Worm (Caenorhabditis elegans) whole organism, L4 larva: ENCODE results near the gene txt-2.

Experiments used
- D1046.2 ChIP-seq: fragments of 200-800 bp; sonication (Bioruptor generic); IDR thresholded peaks from 2 replicates; pipeline ENCODE4 v1.3.6; 2022; ENCODE audit warnings: missing genetic modification characterization, missing compliant biosample characterization
- F26F4.8 ChIP-seq: fragments of 200-800 bp; sonication (Bioruptor generic); conservative IDR thresholded peaks from 2 replicates; pipeline ENCODE4 v1.3.6; 2022; ENCODE audit warnings: missing genetic modification characterization, missing compliant biosample characterization
- T26A8.4 ChIP-seq: fragments of 200-800 bp; sonication (Bioruptor generic); IDR thresholded peaks from 2 replicates; pipeline ENCODE4 v1.3.6; 2022; ENCODE audit warnings: missing genetic modification characterization, missing compliant biosample characterization
- Y105C5A.15 ChIP-seq: fragments of 200-800 bp; sonication (Bioruptor generic); IDR thresholded peaks from 2 replicates; pipeline ENCODE4 v1.3.6; 2022; ENCODE audit warnings: missing genetic modification characterization, missing compliant biosample characterization
- Y75B8A.6 ChIP-seq: fragments of 200-800 bp; sonication (Bioruptor generic); IDR thresholded peaks from 2 replicates; pipeline ENCODE4 v1.3.6; 2022; ENCODE audit warnings: missing genetic modification reagents, missing genetic modification characterization, missing compliant biosample characterization
- ZK337.2 ChIP-seq: fragments of 200-800 bp; sonication (Bioruptor generic); IDR thresholded peaks from 2 replicates; pipeline ENCODE4 v1.3.6; 2022; ENCODE audit warnings: missing genetic modification reagents, missing genetic modification characterization, missing compliant biosample characterization
- aha-1 ChIP-seq: fragments of 150-350 bp; peaks from one replicate; lab custom pipeline; 2014; ENCODE audit warnings: missing biosample characterization, missing genetic modification characterization
- aly-2 ChIP-seq: sonication (generic microtip); optimal IDR thresholded peaks from 2 replicates; lab custom pipeline; 2018; ENCODE audit warnings: missing biosample characterization, missing genetic modification characterization
- ama-1 ChIP-seq: fragments of 150-350 bp; optimal IDR thresholded peaks from 2 replicates; lab custom pipeline; 2014; ENCODE audit warnings: inconsistent platforms, mixed read lengths
- attf-4 ChIP-seq: sonication (generic microtip); optimal IDR thresholded peaks from 3 replicates; lab custom pipeline; 2017; ENCODE audit warnings: missing biosample characterization, missing genetic modification characterization
- ceh-20 ChIP-seq: fragments of 200-800 bp; sonication (Bioruptor generic); IDR thresholded peaks from 2 replicates; pipeline ENCODE4 v1.3.6; 2022; ENCODE audit warnings: missing genetic modification reagents, missing genetic modification characterization, missing compliant biosample characterization
- ceh-32 ChIP-seq: sonication (generic microtip); optimal IDR thresholded peaks from 2 replicates; lab custom pipeline; 2016; ENCODE audit warnings: mild to moderate bottlenecking, missing genetic modification characterization, missing compliant biosample characterization; ENCODE audit not compliant: poor library complexity
- ceh-82 ChIP-seq: sonication (generic microtip); optimal IDR thresholded peaks from 2 replicates; lab custom pipeline; 2017; ENCODE audit warnings: missing biosample characterization, missing genetic modification characterization
- daf-16 ChIP-seq, 3 experiments: sonication (generic microtip); optimal IDR thresholded peaks; 2 replicates each; lab custom pipeline; 2016 to 2017; ENCODE audit warnings: missing genetic modification characterization in 3 of 3, missing genetic modification reagents in 3 of 3, mild to moderate bottlenecking in 2 of 3, missing compliant biosample characterization in 2 of 3, missing biosample characterization in 1 of 3, moderate library complexity in 1 of 3
- dmd-8 ChIP-seq: fragments of 200-800 bp; sonication (Bioruptor generic); IDR thresholded peaks from 2 replicates; pipeline ENCODE4 v1.3.6; 2022; ENCODE audit warnings: missing genetic modification characterization, missing compliant biosample characterization
- duxl-1 ChIP-seq: sonication (generic microtip); optimal IDR thresholded peaks from 2 replicates; lab custom pipeline; 2016; ENCODE audit warnings: mild to moderate bottlenecking, missing genetic modification characterization, moderate library complexity, missing compliant biosample characterization; ENCODE audit not compliant: poor library complexity
- dve-1 ChIP-seq: sonication (generic microtip); optimal IDR thresholded peaks from 2 replicates; lab custom pipeline; 2017; ENCODE audit warnings: antibody characterized with exemption, mild to moderate bottlenecking, missing genetic modification characterization, missing compliant biosample characterization; ENCODE audit not compliant: insufficient read depth
- fkh-10 ChIP-seq: fragments of 150-350 bp; optimal IDR thresholded peaks from 2 replicates; lab custom pipeline; 2014; ENCODE audit warnings: missing biosample characterization, missing genetic modification reagents, missing genetic modification characterization
- fos-1 ChIP-seq: fragments of 150-350 bp; optimal IDR thresholded peaks from 2 replicates; lab custom pipeline; 2014; ENCODE audit warnings: missing biosample characterization, missing genetic modification characterization
- lin-1 ChIP-seq: fragments of 200-800 bp; sonication (Bioruptor generic); IDR thresholded peaks from 2 replicates; pipeline ENCODE4 v1.3.6; 2022; ENCODE audit warnings: missing genetic modification reagents, missing genetic modification characterization, missing compliant biosample characterization
- lin-38 ChIP-seq: fragments of 200-800 bp; sonication (Bioruptor generic); IDR thresholded peaks from 2 replicates; pipeline ENCODE4 v1.3.6; 2022; ENCODE audit warnings: missing genetic modification reagents, missing genetic modification characterization, missing compliant biosample characterization
- lin-39 ChIP-seq: fragments of 150-350 bp; optimal IDR thresholded peaks from 2 replicates; lab custom pipeline; 2014; ENCODE audit warnings: missing biosample characterization, missing genetic modification reagents, missing genetic modification characterization
- lir-3 ChIP-seq: sonication (generic microtip); optimal IDR thresholded peaks from 2 replicates; lab custom pipeline; 2016; ENCODE audit warnings: mild to moderate bottlenecking, missing genetic modification characterization, missing compliant biosample characterization
- lsy-2 ChIP-seq, 2 experiments: fragments of 150-350 bp in 1 of 2; sonication (generic microtip) in 1 of 2; optimal IDR thresholded peaks; 2 replicates each; lab custom pipeline; 2014 to 2017; ENCODE audit warnings: missing biosample characterization in 2 of 2, missing genetic modification characterization in 2 of 2
- mdl-1 ChIP-seq, 2 experiments: fragments of 150-350 bp in 1 of 2; sonication (generic microtip) in 1 of 2; optimal IDR thresholded peaks; 2 replicates each; lab custom pipeline; 2014 to 2017; ENCODE audit warnings: missing biosample characterization in 2 of 2, missing genetic modification characterization in 2 of 2
- nhr-102 ChIP-seq: sonication (generic microtip); optimal IDR thresholded peaks from 2 replicates; lab custom pipeline; 2016; ENCODE audit warnings: mild to moderate bottlenecking, missing genetic modification characterization, moderate library complexity, missing compliant biosample characterization
- nhr-11 ChIP-seq: fragments of 150-350 bp; optimal IDR thresholded peaks from 2 replicates; lab custom pipeline; 2014; ENCODE audit warnings: missing biosample characterization, missing genetic modification characterization
- nhr-25 ChIP-seq: sonication (generic microtip); optimal IDR thresholded peaks from 2 replicates; lab custom pipeline; 2017; ENCODE audit warnings: missing genetic modification characterization, mild to moderate bottlenecking, missing compliant biosample characterization, antibody characterized with exemption, moderate library complexity, borderline replicate concordance; ENCODE audit not compliant: insufficient read depth
- nhr-28 ChIP-seq: fragments of 150-350 bp; optimal IDR thresholded peaks from 2 replicates; lab custom pipeline; 2014; ENCODE audit warnings: missing biosample characterization, missing genetic modification characterization
- nhr-42 ChIP-seq: fragments of 200-800 bp; sonication (Bioruptor generic); IDR thresholded peaks from 2 replicates; pipeline ENCODE4 v1.3.6; 2022; ENCODE audit warnings: missing genetic modification characterization, missing compliant biosample characterization
- nhr-48 ChIP-seq: sonication (generic microtip); optimal IDR thresholded peaks from 2 replicates; lab custom pipeline; 2016; ENCODE audit warnings: mild to moderate bottlenecking, missing genetic modification characterization, missing compliant biosample characterization
- nhr-77 ChIP-seq: fragments of 150-350 bp; optimal IDR thresholded peaks from 2 replicates; lab custom pipeline; 2014; ENCODE audit warnings: missing biosample characterization, missing genetic modification characterization
- pqm-1 ChIP-seq: sonication (generic microtip); optimal IDR thresholded peaks from 2 replicates; lab custom pipeline; 2017; ENCODE audit warnings: missing biosample characterization, missing genetic modification characterization
- saeg-2 ChIP-seq: fragments of 200-800 bp; sonication (Bioruptor generic); IDR thresholded peaks from 2 replicates; pipeline ENCODE4 v1.3.6; 2022; ENCODE audit warnings: missing genetic modification reagents, missing genetic modification characterization, missing compliant biosample characterization
- sdz-12 ChIP-seq: fragments of 200-800 bp; sonication (Bioruptor generic); optimal IDR thresholded peaks from 2 replicates; lab custom pipeline; 2018; ENCODE audit warnings: mild to moderate bottlenecking, missing genetic modification characterization, missing compliant biosample characterization
- snpc-4 ChIP-seq: fragments of 150-350 bp; optimal IDR thresholded peaks from 2 replicates; lab custom pipeline; 2014; ENCODE audit warnings: missing biosample characterization, missing genetic modification characterization
- spr-1 ChIP-seq: sonication (generic microtip); optimal IDR thresholded peaks from 2 replicates; lab custom pipeline; 2016; ENCODE audit warnings: mild to moderate bottlenecking, missing genetic modification characterization, missing compliant biosample characterization
- tra-1 ChIP-seq: fragments of 200-800 bp; sonication (Bioruptor generic); IDR thresholded peaks from 2 replicates; pipeline ENCODE4 v1.3.6; 2022; ENCODE audit warnings: missing genetic modification reagents, missing genetic modification characterization, missing compliant biosample characterization
- vab-7 ChIP-seq: fragments of 200-800 bp; sonication (Bioruptor generic); IDR thresholded peaks from 2 replicates; pipeline ENCODE4 v1.3.6; 2022; ENCODE audit warnings: missing genetic modification reagents, missing genetic modification characterization, missing compliant biosample characterization
- zip-11 ChIP-seq: fragments of 200-800 bp; sonication (Bioruptor generic); IDR thresholded peaks from 2 replicates; pipeline ENCODE4 v1.3.6; 2022; ENCODE audit warnings: missing genetic modification characterization, missing compliant biosample characterization
- ztf-7 ChIP-seq: fragments of 150-350 bp; optimal IDR thresholded peaks from 2 replicates; lab custom pipeline; 2014; ENCODE audit warnings: missing biosample characterization, missing genetic modification characterization

txt-2 gene

DNA sequence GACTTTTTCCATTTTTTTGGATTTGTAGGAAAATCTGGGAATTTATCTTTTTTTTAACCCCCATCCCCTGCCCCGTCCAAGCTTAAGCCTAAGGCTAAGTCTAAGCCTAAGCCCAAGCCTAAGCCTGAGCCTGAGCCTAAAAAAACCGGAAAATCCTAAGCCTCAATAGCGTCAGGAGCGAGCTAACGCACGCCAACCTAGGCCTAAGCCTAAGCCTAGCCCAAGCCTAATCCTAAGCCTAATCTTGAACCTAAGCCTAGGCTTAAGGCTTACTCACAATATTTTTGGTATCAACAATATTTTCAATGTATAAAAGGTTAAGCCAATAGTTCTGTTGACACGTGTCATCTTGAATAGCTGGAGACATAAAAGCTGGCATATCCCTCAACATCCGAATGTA, 8.3 kb upstream of the txt-2 start:
- no peak for TF ChIP-seq nhr-102 (tag; lab: Kevin White, UChicago)
- no peak for TF ChIP-seq fos-1 (tag; lab: Kevin White, UChicago)
- no peak for TF ChIP-seq aly-2 (tag; lab: Kevin White, UChicago)
- TF ChIP-seq T26A8.4 (GFP tag; lab: Robert Waterston, UW): no peak
- TF ChIP-seq nhr-48 (tag; lab: Kevin White, UChicago): no peak
- TF ChIP-seq Y75B8A.6 (GFP tag; lab: Robert Waterston, UW): no peak
- TF ChIP-seq duxl-1 (tag; lab: Kevin White, UChicago): no peak
- no peak for TF ChIP-seq ztf-7
- no peak for TF ChIP-seq nhr-42
- TF ChIP-seq daf-16 (GFP tag; optimal IDR thresholded peaks at IDR 0.05; lab: Kevin White, UChicago): no peak
- no peak for TF ChIP-seq daf-16 (tag; optimal IDR thresholded peaks at IDR 0.05; lab: Kevin White, UChicago)
- TF ChIP-seq spr-1 (tag; lab: Kevin White, UChicago): no peak

DNA sequence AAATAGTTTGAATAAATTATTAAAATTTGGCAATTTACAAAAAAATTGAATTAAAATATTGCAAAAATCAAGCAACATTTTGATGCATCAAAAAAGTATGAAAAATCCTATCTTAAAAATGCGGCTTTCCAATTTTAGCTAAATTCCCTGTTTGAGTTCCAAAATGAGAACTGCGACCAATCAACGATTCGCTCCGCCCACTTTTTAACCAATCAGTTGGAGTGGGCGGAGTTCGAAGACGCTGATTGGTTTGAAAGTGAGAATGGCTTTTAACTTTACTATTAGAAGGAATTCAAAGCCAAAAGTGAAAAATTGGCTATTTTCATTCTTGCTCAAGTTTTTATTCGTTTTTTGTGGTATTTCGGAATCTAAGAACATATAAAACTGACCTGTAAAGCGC, 7.3 kb upstream of the txt-2 start:
- TF ChIP-seq D1046.2 (GFP tag; lab: Robert Waterston, UW) (no peak), ceh-32 (tag; lab: Kevin White, UChicago) (no peak), ZK337.2 (GFP tag; lab: Robert Waterston, UW) (no peak), pqm-1 (tag; lab: Kevin White, UChicago) (no peak), vab-7 (GFP tag; lab: Robert Waterston, UW) (no peak), fkh-10 (GFP tag; lab: Kevin White, UChicago) (no peak), sdz-12 (no peak), nhr-77 (no peak), nhr-28 (tag; lab: Kevin White, UChicago) (no peak), tra-1 (GFP tag; lab: Robert Waterston, UW) (no peak), ama-1 (lab: Kevin White, UChicago) (no peak), zip-11 (no peak), ceh-20 (GFP tag; lab: Robert Waterston, UW) (no peak), F26F4.8 (GFP tag; lab: Robert Waterston, UW) (no peak)

DNA sequence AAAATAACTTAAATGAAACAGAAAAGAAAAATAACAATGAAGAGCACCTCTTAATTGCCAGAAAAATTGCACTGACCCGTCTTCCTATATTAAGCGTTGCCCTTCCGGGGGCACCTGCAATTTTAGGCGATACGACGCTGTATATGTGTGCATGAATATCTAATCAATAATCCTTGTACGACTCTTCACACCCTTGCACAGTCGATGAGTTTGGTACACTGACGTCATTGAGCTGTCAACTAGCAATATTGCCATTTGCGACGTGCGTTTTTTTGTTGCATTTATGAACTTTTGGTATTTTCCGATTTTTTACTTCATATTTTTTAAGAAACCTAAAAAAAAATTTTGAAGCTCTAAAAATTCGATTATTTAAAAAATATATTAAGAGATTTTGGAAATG, 5.8 kb upstream of the txt-2 start, which contains the start of gene kin-34:
Gene kin-34 (minus strand): TSS at position 101 of the 400 bp plus-strand sequence.
- TF ChIP-seq lin-39 (tag; lab: Kevin White, UChicago) (no peak), attf-4 (tag; lab: Kevin White, UChicago) (no peak), nhr-11 (tag; lab: Kevin White, UChicago) (no peak), lin-1 (GFP tag; lab: Robert Waterston, UW) (no peak), dve-1 (tag; lab: Kevin White, UChicago) (no peak), snpc-4 (tag; lab: Kevin White, UChicago) (no peak), saeg-2 (no peak), lsy-2 (tag; optimal IDR thresholded peaks at IDR 0.05; lab: Kevin White, UChicago) (no peak), Y105C5A.15 (GFP tag; lab: Robert Waterston, UW) (no peak), lir-3 (no peak), ceh-82 (tag; lab: Kevin White, UChicago) (no peak), aha-1 (no peak), dmd-8 (GFP tag; lab: Robert Waterston, UW) (no peak), mdl-1 (tag; optimal IDR thresholded peaks at IDR 0.05; lab: Kevin White, UChicago) (no peak), nhr-25 (no peak), D1046.2 (GFP tag; lab: Robert Waterston, UW) (no peak), ceh-20 (GFP tag; lab: Robert Waterston, UW) (no peak), lin-38 (GFP tag; lab: Robert Waterston, UW) (no peak), spr-1 (tag; lab: Kevin White, UChicago) (no peak)
